Worm (Caenorhabditis elegans) whole organism, L1 larva: ENCODE measurements around the gene W07G4.8.
A peak's percentile ranks its signal among the peaks of the same experiment; 100 is the strongest.

Experiments used
- C04F5.9 ChIP-seq: sonication (generic microtip); optimal IDR thresholded peaks from 2 replicates; lab custom pipeline; 2016; ENCODE audit warnings: missing genetic modification characterization, missing compliant biosample characterization
- F16B12.6 ChIP-seq: fragments of 150-350 bp; optimal IDR thresholded peaks from 2 replicates; lab custom pipeline; 2014; ENCODE audit warnings: missing biosample characterization, missing genetic modification characterization
- Y116A8C.19 ChIP-seq: sonication (generic microtip); optimal IDR thresholded peaks from 2 replicates; lab custom pipeline; 2016; ENCODE audit warnings: missing compliant biosample characterization, missing genetic modification characterization, borderline replicate concordance
- aly-2 ChIP-seq: fragments of 150-350 bp; optimal IDR thresholded peaks from 2 replicates; lab custom pipeline; 2014; ENCODE audit warnings: missing biosample characterization, missing genetic modification characterization
- ceh-88 ChIP-seq: fragments of 200-800 bp; sonication (Bioruptor generic); IDR thresholded peaks from 2 replicates; pipeline ENCODE4 v1.3.6; 2022; ENCODE audit warnings: missing genetic modification characterization, missing compliant biosample characterization
- ceh-90 ChIP-seq: sonication (generic microtip); optimal IDR thresholded peaks from 2 replicates; lab custom pipeline; 2016; ENCODE audit warnings: missing genetic modification characterization, missing compliant biosample characterization
- dpl-1 ChIP-seq, 3 experiments: fragments of 150-350 bp in 2 of 3; sonication (generic microtip) in 1 of 3; optimal IDR thresholded peaks; 2 replicates each; lab custom pipeline; 2014 to 2017; ENCODE audit warnings: missing biosample characterization in 3 of 3, missing genetic modification characterization in 3 of 3, missing genetic modification reagents in 3 of 3
- dsc-1 ChIP-seq: sonication (generic microtip); optimal IDR thresholded peaks from 2 replicates; lab custom pipeline; 2016; ENCODE audit warnings: mild to moderate bottlenecking, missing genetic modification characterization, missing compliant biosample characterization
- efl-1 ChIP-seq, 4 experiments: fragments of 150-350 bp; optimal IDR thresholded peaks in 3 of 4; peaks in 1 of 4; 1 replicate in 1 of 4; 2 replicates in 3 of 4; lab custom pipeline; 2014; ENCODE audit warnings: missing biosample characterization in 2 of 4, missing genetic modification characterization in 2 of 4, missing genetic modification reagents in 2 of 4
- efl-3 ChIP-seq: fragments of 200-800 bp; sonication (Bioruptor generic); optimal IDR thresholded peaks from 2 replicates; lab custom pipeline; 2018; ENCODE audit warnings: mild to moderate bottlenecking, missing genetic modification characterization, missing compliant biosample characterization
- egl-13 ChIP-seq: sonication (generic microtip); optimal IDR thresholded peaks from 2 replicates; lab custom pipeline; 2016; ENCODE audit warnings: missing genotype, missing genetic modification reagents, missing genetic modification characterization, missing compliant biosample characterization
- egl-27 ChIP-seq, 2 experiments: fragments of 150-350 bp in 1 of 2; sonication (generic microtip); optimal IDR thresholded peaks; 3 replicates each; lab custom pipeline; 2017 to 2018; ENCODE audit warnings: missing biosample characterization in 2 of 2, missing genetic modification characterization in 2 of 2, missing genetic modification reagents in 2 of 2
- elt-2 ChIP-seq: sonication (generic microtip); optimal IDR thresholded peaks from 2 replicates; lab custom pipeline; 2016; ENCODE audit warnings: missing genetic modification characterization, mild to moderate bottlenecking, inconsistent platforms, missing compliant biosample characterization, missing genetic modification reagents
- ets-5 ChIP-seq: fragments of 200-800 bp; sonication (Bioruptor generic); IDR thresholded peaks from 2 replicates; pipeline ENCODE4 v1.3.6; 2022; ENCODE audit warnings: missing genetic modification characterization, missing compliant biosample characterization
- fkh-10 ChIP-seq: sonication (generic microtip); optimal IDR thresholded peaks from 2 replicates; lab custom pipeline; 2017; ENCODE audit warnings: missing biosample characterization, missing genetic modification reagents, missing genetic modification characterization
- fkh-8 ChIP-seq: sonication (generic microtip); optimal IDR thresholded peaks from 2 replicates; lab custom pipeline; 2016; ENCODE audit warnings: mild to moderate bottlenecking, missing genetic modification characterization, missing compliant biosample characterization
- hlh-17 ChIP-seq: fragments of 200-800 bp; sonication (Bioruptor generic); optimal IDR thresholded peaks from 2 replicates; lab custom pipeline; 2018; ENCODE audit warnings: missing genetic modification characterization, mild to moderate bottlenecking, missing compliant biosample characterization, moderate library complexity, borderline replicate concordance
- hlh-4 ChIP-seq: sonication (generic microtip); optimal IDR thresholded peaks from 2 replicates; lab custom pipeline; 2016; ENCODE audit warnings: mild to moderate bottlenecking, missing genetic modification characterization, missing compliant biosample characterization
- isw-1 ChIP-seq: fragments of 200-800 bp; sonication (Bioruptor generic); IDR thresholded peaks from 2 replicates; pipeline ENCODE4 v1.3.6; 2022; ENCODE audit warnings: missing genetic modification characterization, missing compliant biosample characterization
- lin-14 ChIP-seq: fragments of 200-800 bp; sonication (Bioruptor generic); optimal IDR thresholded peaks from 2 replicates; lab custom pipeline; 2018; ENCODE audit warnings: mild to moderate bottlenecking, missing genetic modification characterization, moderate library complexity, missing compliant biosample characterization
- lin-15B ChIP-seq: fragments of 150-350 bp; sonication (generic microtip); optimal IDR thresholded peaks from 3 replicates; lab custom pipeline; 2014; ENCODE audit warnings: missing biosample characterization, missing genetic modification characterization
- lin-35 ChIP-seq, 2 experiments: fragments of 150-350 bp; optimal IDR thresholded peaks; 2 replicates each; lab custom pipeline; 2014; ENCODE audit warnings: missing biosample characterization in 2 of 2, missing genetic modification characterization in 2 of 2, missing genetic modification reagents in 2 of 2
- mab-9 ChIP-seq: fragments of 200-800 bp; sonication (Bioruptor generic); IDR thresholded peaks from 2 replicates; pipeline ENCODE4 v1.3.6; 2022; ENCODE audit warnings: missing genetic modification reagents, missing genetic modification characterization, missing compliant biosample characterization
- mdl-1 ChIP-seq, 2 experiments: fragments of 150-350 bp; optimal IDR thresholded peaks; 2 replicates each; lab custom pipeline; 2014 to 2017; ENCODE audit warnings: missing biosample characterization in 2 of 2, missing genetic modification characterization in 2 of 2, inconsistent platforms in 1 of 2
- mef-2 ChIP-seq: fragments of 150-350 bp; optimal IDR thresholded peaks from 2 replicates; lab custom pipeline; 2014; ENCODE audit warnings: missing biosample characterization, missing genetic modification characterization
- nhr-11 ChIP-seq: fragments of 150-350 bp; optimal IDR thresholded peaks from 2 replicates; lab custom pipeline; 2014; ENCODE audit warnings: missing biosample characterization, missing genetic modification characterization
- nhr-19 ChIP-seq: fragments of 200-800 bp; sonication (Bioruptor generic); conservative IDR thresholded peaks from 2 replicates; pipeline ENCODE4 v1.3.6; 2022; ENCODE audit warnings: missing genetic modification characterization, missing compliant biosample characterization
- nhr-28 ChIP-seq: fragments of 150-350 bp; optimal IDR thresholded peaks from 2 replicates; lab custom pipeline; 2014; ENCODE audit warnings: missing biosample characterization, missing genetic modification characterization
- nhr-47 ChIP-seq: sonication (generic microtip); optimal IDR thresholded peaks from 2 replicates; lab custom pipeline; 2016; ENCODE audit warnings: mild to moderate bottlenecking, missing genetic modification characterization, moderate library complexity, missing compliant biosample characterization
- nhr-71 ChIP-seq: sonication (generic microtip); optimal IDR thresholded peaks from 2 replicates; lab custom pipeline; 2016; ENCODE audit warnings: mild to moderate bottlenecking, missing genetic modification characterization, moderate library complexity, missing compliant biosample characterization
- nhr-76 ChIP-seq: sonication (generic microtip); optimal IDR thresholded peaks from 2 replicates; lab custom pipeline; 2017; ENCODE audit warnings: missing biosample characterization, missing genetic modification characterization
- nhr-85 ChIP-seq: sonication (generic microtip); peaks from one replicate; lab custom pipeline; 2016; ENCODE audit warnings: missing genetic modification characterization, inconsistent platforms, missing compliant biosample characterization
- nhr-90 ChIP-seq: sonication (generic microtip); optimal IDR thresholded peaks from 2 replicates; lab custom pipeline; 2016; ENCODE audit warnings: mild to moderate bottlenecking, missing genetic modification characterization, missing compliant biosample characterization; ENCODE audit not compliant: poor library complexity
- pag-3 ChIP-seq: sonication (generic microtip); optimal IDR thresholded peaks from 2 replicates; lab custom pipeline; 2017; ENCODE audit warnings: missing genetic modification characterization, mild to moderate bottlenecking, missing compliant biosample characterization, antibody characterized with exemption, borderline replicate concordance; ENCODE audit not compliant: insufficient read depth
- pax-3 ChIP-seq: fragments of 200-800 bp; sonication (Bioruptor generic); optimal IDR thresholded peaks from 2 replicates; lab custom pipeline; 2018; ENCODE audit warnings: mild to moderate bottlenecking, missing genetic modification characterization, moderate library complexity, missing compliant biosample characterization
- pqm-1 ChIP-seq: sonication (generic microtip); optimal IDR thresholded peaks from 3 replicates; lab custom pipeline; 2017; ENCODE audit warnings: missing biosample characterization, missing genetic modification characterization
- snpc-4 ChIP-seq: fragments of 150-350 bp; optimal IDR thresholded peaks from 2 replicates; lab custom pipeline; 2014; ENCODE audit warnings: missing biosample characterization, missing genetic modification characterization
- snu-23 ChIP-seq: sonication (generic microtip); optimal IDR thresholded peaks from 2 replicates; lab custom pipeline; 2016; ENCODE audit warnings: missing genetic modification characterization, missing compliant biosample characterization
- sox-4 ChIP-seq: sonication (generic microtip); optimal IDR thresholded peaks from 2 replicates; lab custom pipeline; 2016; ENCODE audit warnings: missing genetic modification characterization, missing compliant biosample characterization
- swsn-7 ChIP-seq: sonication (generic microtip); optimal IDR thresholded peaks from 2 replicates; lab custom pipeline; 2016; ENCODE audit warnings: missing genetic modification characterization, missing compliant biosample characterization
- unc-30 ChIP-seq: sonication (generic microtip); optimal IDR thresholded peaks from 2 replicates; lab custom pipeline; 2017; ENCODE audit warnings: missing biosample characterization, missing genetic modification characterization
- xbp-1 ChIP-seq: sonication (generic microtip); optimal IDR thresholded peaks from 2 replicates; lab custom pipeline; 2016; ENCODE audit warnings: missing genetic modification characterization, missing compliant biosample characterization
- zip-4 ChIP-seq: fragments of 200-800 bp; sonication (Bioruptor generic); optimal IDR thresholded peaks from 2 replicates; lab custom pipeline; 2018; ENCODE audit warnings: mild to moderate bottlenecking, missing genetic modification characterization, moderate library complexity, missing compliant biosample characterization

The W07G4.8 gene

DNA sequence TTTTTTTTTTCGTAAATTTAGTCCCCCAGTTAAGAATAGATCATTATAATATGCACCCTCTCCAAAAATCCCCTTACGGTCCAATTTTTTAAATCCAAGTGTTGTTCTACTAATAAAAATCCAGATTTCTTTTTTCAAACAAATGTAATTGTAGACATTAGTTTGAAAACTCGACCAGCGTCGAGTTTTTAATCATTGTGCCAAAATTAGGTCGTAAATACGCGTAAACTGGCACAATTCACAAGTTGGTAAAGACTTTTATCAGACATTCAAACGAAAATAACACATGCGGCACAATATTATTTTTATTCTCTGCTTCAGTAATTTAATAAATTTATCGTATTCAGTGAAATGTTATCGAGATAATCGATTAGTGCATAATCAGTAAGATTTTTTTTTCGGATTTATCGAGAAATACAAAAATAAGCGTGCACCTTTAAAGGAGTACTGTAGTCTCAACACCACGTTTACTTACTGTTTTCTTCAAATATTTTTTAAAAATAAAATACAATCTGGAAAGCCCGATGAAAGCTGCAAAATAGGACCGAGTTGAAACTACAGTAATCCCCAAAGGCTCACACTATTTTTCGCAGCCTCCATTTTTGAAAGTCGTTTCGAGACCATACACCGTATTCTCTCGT is 40.9 kb upstream of the W07G4.8 start, which contains the start of gene C34B4.4:
Gene C34B4.4 (plus strand): TSS at position 276 of the 641 bp plus-strand sequence.
- TF ChIP-seq lin-14 (GFP tag; lab: Kevin White, UChicago) (peak; percentile 8), zip-4 (GFP tag; lab: Kevin White, UChicago) (no peak), efl-1 (optimal IDR thresholded peaks at IDR 0.05; lab: Kevin White, UChicago) (no peak), efl-1 (GFP tag; optimal IDR thresholded peaks at IDR 0.05 in 1 of 2; lab: Kevin White, UChicago) (peak in 1 of 2 experiments; percentile 16), nhr-85 (tag; lab: Kevin White, UChicago) (peak; percentile 49), mab-9 (GFP tag; lab: Robert Waterston, UW) (0 out of 2 replicates have a peak, but pooled peaks have one; percentile 33), aly-2 (tag; lab: Kevin White, UChicago) (peak; percentile 54), nhr-90 (tag; lab: Kevin White, UChicago) (peak; percentile 29), C04F5.9 (tag; lab: Kevin White, UChicago) (no peak), nhr-71 (tag; lab: Kevin White, UChicago) (peak; percentile 32), nhr-19 (GFP tag; lab: Robert Waterston, UW) (peak; percentile 19; the same call in 1 of the 2 replicates), lin-15B (tag; lab: Kevin White, UChicago) (no peak), pax-3 (tag; lab: Kevin White, UChicago) (peak; percentile 18), F16B12.6 (tag; lab: Kevin White, UChicago) (no peak), elt-2 (tag; lab: Kevin White, UChicago) (peak; percentile 9), nhr-11 (no peak), snu-23 (GFP tag; lab: Kevin White, UChicago) (peak; percentile 0), nhr-76 (tag; lab: Kevin White, UChicago) (no peak)
- TF ChIP-seq, all 84 proteins: peak for 11

- peak; percentile 64 for TF ChIP-seq nhr-85 (tag; lab: Kevin White, UChicago)
- TF ChIP-seq nhr-11: no peak
- no peak for TF ChIP-seq xbp-1 (tag; lab: Kevin White, UChicago)
- peak; percentile 7 for TF ChIP-seq snu-23 (GFP tag; lab: Kevin White, UChicago)
- TF ChIP-seq dsc-1 (tag; lab: Kevin White, UChicago): peak; percentile 1
Measured at ce11 chrV:13088485-13088884, 39.1 kb upstream of the W07G4.8 start.

DNA sequence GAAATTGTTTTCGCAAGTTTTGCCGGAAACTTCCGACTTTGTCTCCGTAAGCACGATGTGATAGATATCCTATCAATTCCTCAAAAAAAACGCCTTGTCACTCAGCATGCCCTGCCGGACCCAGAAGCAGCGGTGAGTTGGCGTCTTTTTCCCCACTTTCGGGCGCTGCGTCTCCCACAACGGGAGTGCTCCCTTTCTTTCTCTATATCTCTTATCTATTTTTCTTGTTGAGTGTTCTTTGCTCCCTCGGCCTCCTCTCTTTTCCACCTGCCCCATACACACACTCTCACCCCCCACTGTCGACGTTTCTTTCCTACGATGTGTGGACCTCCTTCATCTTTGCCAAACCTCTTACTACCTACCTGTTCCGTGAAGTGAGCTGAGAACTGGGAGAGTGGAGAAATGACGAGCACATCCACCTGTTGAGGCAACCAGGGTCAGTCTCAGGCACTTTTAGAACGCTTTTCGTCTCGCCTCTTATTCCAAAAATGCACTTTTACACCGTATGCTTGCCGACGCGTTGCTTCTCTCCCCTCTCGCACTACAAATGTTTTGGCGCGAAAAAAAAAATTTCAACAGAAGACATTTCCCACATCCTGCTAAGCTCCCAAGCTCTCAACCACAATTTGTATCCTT is 36.7 kb upstream of the W07G4.8 start:
- peak; percentile 43 to 48 for TF ChIP-seq egl-27 (tag; optimal IDR thresholded peaks at IDR 0.05; lab: Kevin White, UChicago)
- 0 out of 2 replicates have a peak, but pooled peaks have one; percentile 29 for TF ChIP-seq ceh-88
- TF ChIP-seq pqm-1 (tag; lab: Kevin White, UChicago): no peak
- peak; percentile 61 to 72 for TF ChIP-seq lin-35 (GFP tag; optimal IDR thresholded peaks at IDR 0.05; lab: Kevin White, UChicago)
- peak; percentile 25 for TF ChIP-seq dsc-1 (tag; lab: Kevin White, UChicago)
- no peak; the same call in 1 of the 2 replicates for TF ChIP-seq isw-1 (GFP tag; lab: Robert Waterston, UW)
- no peak for TF ChIP-seq efl-3 (GFP tag; lab: Kevin White, UChicago)
- TF ChIP-seq sox-4 (tag; lab: Kevin White, UChicago): no peak
- peak; percentile 78 for TF ChIP-seq swsn-7
- TF ChIP-seq C04F5.9 (tag; lab: Kevin White, UChicago): no peak
- peak; percentile 85 for TF ChIP-seq snu-23 (GFP tag; lab: Kevin White, UChicago)
- peak; percentile 71 for TF ChIP-seq fkh-8 (tag; lab: Kevin White, UChicago)
- no peak for TF ChIP-seq snpc-4 (tag; lab: Kevin White, UChicago)
- TF ChIP-seq fkh-10 (GFP tag; lab: Kevin White, UChicago): no peak
- peak; percentile 24 for TF ChIP-seq elt-2 (tag; lab: Kevin White, UChicago)
- peak; percentile 73 for TF ChIP-seq nhr-47 (tag; lab: Kevin White, UChicago)
- TF ChIP-seq xbp-1 (tag; lab: Kevin White, UChicago): peak; percentile 61
- no peak for TF ChIP-seq nhr-28 (tag; lab: Kevin White, UChicago)
- peak; percentile 77 for TF ChIP-seq mef-2 (tag; lab: Kevin White, UChicago)
- peak; percentile 16 for TF ChIP-seq lin-15B (tag; lab: Kevin White, UChicago)
- no peak for TF ChIP-seq hlh-4 (tag; lab: Kevin White, UChicago)
- no peak for TF ChIP-seq ets-5 (GFP tag; lab: Robert Waterston, UW)
- no peak for TF ChIP-seq ceh-90
- TF ChIP-seq pag-3 (tag; lab: Kevin White, UChicago): peak; percentile 65
- TF ChIP-seq nhr-71 (tag; lab: Kevin White, UChicago): peak; percentile 93
- peak; percentile 58 for TF ChIP-seq egl-13 (tag; lab: Kevin White, UChicago)
- no peak for TF ChIP-seq F16B12.6 (tag; lab: Kevin White, UChicago)
- no peak for TF ChIP-seq hlh-17 (GFP tag; lab: Kevin White, UChicago)
- TF ChIP-seq mdl-1 (tag; optimal IDR thresholded peaks at IDR 0.05; lab: Kevin White, UChicago): peak in 1 of 2 experiments; percentile 40
- peak in 2 of 3 experiments; percentile 22 to 38 for TF ChIP-seq dpl-1 (GFP tag; optimal IDR thresholded peaks at IDR 0.05; lab: Kevin White, UChicago)
- TF ChIP-seq Y116A8C.19: no peak
- no peak for TF ChIP-seq unc-30 (tag; lab: Kevin White, UChicago)
